Worm (Caenorhabditis elegans): Measurements from ENCODE around the gene T25D10.4.
A peak's percentile ranks its signal among the peaks of the same experiment; 100 is the strongest.

Gene T25D10.4

ce11 chrII:6448189-6448588 lies 38.1 kb upstream of the T25D10.4 start:
- TF ChIP-seq ceh-19 (GFP tag; optimal IDR thresholded peaks at IDR 0.05), result no peak
- no peak for TF ChIP-seq dve-1 (tag; optimal IDR thresholded peaks at IDR 0.05)
- no peak for TF ChIP-seq pros-1 (tag; optimal IDR thresholded peaks at IDR 0.05)
- TF ChIP-seq unc-42 (tag; optimal IDR thresholded peaks at IDR 0.05), result no peak
- no peak for TF ChIP-seq ceh-22 (tag; optimal IDR thresholded peaks at IDR 0.05)
- TF ChIP-seq pha-2 (tag; optimal IDR thresholded peaks at IDR 0.05), result no peak
- no peak for TF ChIP-seq unc-3 (GFP tag; conservative IDR thresholded peaks at IDR 0.05)
- no peak for TF ChIP-seq unc-3 (tag; optimal IDR thresholded peaks at IDR 0.05)
- TF ChIP-seq fax-1 (tag; optimal IDR thresholded peaks at IDR 0.05), result no peak

- no peak for TF ChIP-seq nhr-232 (tag; optimal IDR thresholded peaks at IDR 0.05)
- no peak for TF ChIP-seq dmd-4 (tag; optimal IDR thresholded peaks at IDR 0.05; ENCODE audit: borderline replicate concordance)
- no peak for TF ChIP-seq pha-4 (tag; optimal IDR thresholded peaks at IDR 0.05)
- no peak for TF ChIP-seq madf-2 (tag; optimal IDR thresholded peaks at IDR 0.05)
- TF ChIP-seq ttx-3 (tag; optimal IDR thresholded peaks at IDR 0.05), result no peak
- no peak for TF ChIP-seq fkh-6 (tag; optimal IDR thresholded peaks at IDR 0.05)
- no peak for TF ChIP-seq K02D7.2 (tag; optimal IDR thresholded peaks at IDR 0.05)
- TF ChIP-seq zip-5 (tag; optimal IDR thresholded peaks at IDR 0.05), result no peak
Observed at ce11 chrII:6443710-6444109, 33.6 kb upstream of the T25D10.4 start, which contains the start of gene K06A1.2. Gene K06A1.2 (plus strand): TSS chrII:6444010.

ce11 chrII:6441128-6441527 lies 31.0 kb upstream of the T25D10.4 start, which contains the start of gene cutl-16:
Gene cutl-16 (plus strand): TSS chrII:6441428.
- TF ChIP-seq madf-2 (tag; optimal IDR thresholded peaks at IDR 0.05) (no peak), ref-2 (tag; optimal IDR thresholded peaks at IDR 0.05) (peak; percentile 24)

- no peak for TF ChIP-seq sox-4 (tag; optimal IDR thresholded peaks at IDR 0.05)
- TF ChIP-seq tbx-2 (tag; optimal IDR thresholded peaks at IDR 0.05), result no peak
- no peak for TF ChIP-seq ceh-24 (tag; optimal IDR thresholded peaks at IDR 0.05)
- TF ChIP-seq hlh-30 (tag; optimal IDR thresholded peaks at IDR 0.05; ENCODE audit: insufficient read depth), result peak; percentile 25
- no peak for TF ChIP-seq mec-3 (tag; optimal IDR thresholded peaks at IDR 0.05; ENCODE audit: borderline replicate concordance)
- no peak for TF ChIP-seq nhr-232 (tag; optimal IDR thresholded peaks at IDR 0.05)
Observed at ce11 chrII:6436845-6437244, 26.8 kb upstream of the T25D10.4 start.

- TF ChIP-seq rnt-1 (tag; optimal IDR thresholded peaks at IDR 0.05) (no peak), sox-2 (GFP tag; IDR thresholded peaks at IDR 0.05) (no peak), pag-3 (tag; optimal IDR thresholded peaks at IDR 0.05; ENCODE audit: borderline replicate concordance) (no peak), tbx-2 (tag; optimal IDR thresholded peaks at IDR 0.05) (no peak), K02D7.2 (tag; optimal IDR thresholded peaks at IDR 0.05) (no peak), hlh-15 (tag; optimal IDR thresholded peaks at IDR 0.05) (no peak), npax-4 (tag; optimal IDR thresholded peaks at IDR 0.05) (no peak), hlh-13 (GFP tag; optimal IDR thresholded peaks at IDR 0.05) (no peak), ceh-2 (tag; optimal IDR thresholded peaks at IDR 0.05) (no peak), pha-2 (tag; optimal IDR thresholded peaks at IDR 0.05) (no peak), elt-4 (tag; optimal IDR thresholded peaks at IDR 0.05) (no peak), ztf-16 (tag; optimal IDR thresholded peaks at IDR 0.05) (no peak), unc-42 (tag; optimal IDR thresholded peaks at IDR 0.05) (no peak), ceh-31 (tag; optimal IDR thresholded peaks at IDR 0.05) (no peak), ceh-22 (tag; optimal IDR thresholded peaks at IDR 0.05) (no peak), lim-6 (tag; optimal IDR thresholded peaks at IDR 0.05) (no peak)
Observed at ce11 chrII:6425993-6426392, 15.9 kb upstream of the T25D10.4 start, which contains the start of gene col-75. Gene col-75 (plus strand): TSS chrII:6426293.

- no peak for TF ChIP-seq unc-42 (tag; optimal IDR thresholded peaks at IDR 0.05)
- no peak for TF ChIP-seq ttx-3 (tag; optimal IDR thresholded peaks at IDR 0.05)
- no peak for TF ChIP-seq elt-2 (tag; optimal IDR thresholded peaks at IDR 0.05)
- no peak for TF ChIP-seq odd-2 (tag; optimal IDR thresholded peaks at IDR 0.05)
- no peak for TF ChIP-seq Y22D7AL.16 (tag; optimal IDR thresholded peaks at IDR 0.05)
- TF ChIP-seq ceh-14 (tag; optimal IDR thresholded peaks at IDR 0.05), result no peak
- no peak for TF ChIP-seq ceh-19 (GFP tag; optimal IDR thresholded peaks at IDR 0.05)
- no peak for TF ChIP-seq nhr-11 (tag; optimal IDR thresholded peaks at IDR 0.05)
- no peak for TF ChIP-seq elt-4 (tag; optimal IDR thresholded peaks at IDR 0.05)
- TF ChIP-seq hlh-13 (GFP tag; optimal IDR thresholded peaks at IDR 0.05), result no peak
- TF ChIP-seq K02D7.2 (tag; optimal IDR thresholded peaks at IDR 0.05), result no peak
- TF ChIP-seq ahr-1 (tag; optimal IDR thresholded peaks at IDR 0.05), result no peak
- TF ChIP-seq C38D4.7 (GFP tag; optimal IDR thresholded peaks at IDR 0.05), result no peak
- TF ChIP-seq pqm-1 (tag; optimal IDR thresholded peaks at IDR 0.05), result no peak
- TF ChIP-seq lim-6 (tag; optimal IDR thresholded peaks at IDR 0.05), result no peak
- TF ChIP-seq nfya-1 (tag; optimal IDR thresholded peaks at IDR 0.05), result no peak
- no peak for TF ChIP-seq ama-1 (optimal IDR thresholded peaks at IDR 0.05)
Observed at ce11 chrII:6422812-6423211, 12.7 kb upstream of the T25D10.4 start, which contains the start of gene K03H9.3. Gene K03H9.3 (plus strand): TSS chrII:6423112.

All from whole organism, late embryonic.